Worm (Caenorhabditis elegans) whole organism, L3 larva: ENCODE measurements around the gene nbet-1.

Experiments used
- R02D3.7 ChIP-seq: fragments of 150-350 bp; optimal IDR thresholded peaks from 2 replicates; lab custom pipeline; 2014; ENCODE audit warnings: missing biosample characterization, missing genetic modification characterization
- ZK546.5 ChIP-seq: sonication (generic microtip); optimal IDR thresholded peaks from 2 replicates; lab custom pipeline; 2017; ENCODE audit warnings: missing biosample characterization, missing genetic modification characterization
- aly-2 ChIP-seq: fragments of 150-350 bp; optimal IDR thresholded peaks from 2 replicates; lab custom pipeline; 2014; ENCODE audit warnings: missing biosample characterization, missing genetic modification characterization
- ceh-28 ChIP-seq: fragments of 150-350 bp; optimal IDR thresholded peaks from 2 replicates; lab custom pipeline; 2014; ENCODE audit warnings: missing biosample characterization, missing genetic modification reagents, missing genetic modification characterization
- ceh-82 ChIP-seq: fragments of 150-350 bp; optimal IDR thresholded peaks from 2 replicates; lab custom pipeline; 2014; ENCODE audit warnings: missing biosample characterization, missing genetic modification characterization
- daf-12 ChIP-seq: fragments of 150-350 bp; optimal IDR thresholded peaks from 2 replicates; lab custom pipeline; 2014; ENCODE audit warnings: missing biosample characterization, missing genetic modification reagents, missing genetic modification characterization
- egl-27 ChIP-seq: sonication (generic microtip); optimal IDR thresholded peaks from 4 replicates; lab custom pipeline; 2017; ENCODE audit warnings: missing biosample characterization, missing genetic modification reagents, missing genetic modification characterization
- egl-5 ChIP-seq: fragments of 150-350 bp; optimal IDR thresholded peaks from 2 replicates; lab custom pipeline; 2017; ENCODE audit warnings: missing biosample characterization, missing genetic modification reagents, missing genetic modification characterization, inconsistent platforms
- elt-1 ChIP-seq: fragments of 150-350 bp; optimal IDR thresholded peaks from 2 replicates; lab custom pipeline; 2014; ENCODE audit warnings: missing biosample characterization, missing genetic modification characterization
- elt-2 ChIP-seq: sonication (generic microtip); optimal IDR thresholded peaks from 2 replicates; lab custom pipeline; 2016; ENCODE audit warnings: missing genetic modification reagents, mild to moderate bottlenecking, missing genetic modification characterization, missing compliant biosample characterization
- elt-3 ChIP-seq, 3 experiments: fragments of 150-350 bp in 1 of 3; sonication (generic microtip) in 2 of 3; optimal IDR thresholded peaks; 2 replicates in 2 of 3; 4 replicates in 1 of 3; lab custom pipeline; 2014 to 2017; ENCODE audit warnings: missing biosample characterization in 3 of 3, missing genetic modification characterization in 3 of 3
- fkh-10 ChIP-seq: sonication (generic microtip); optimal IDR thresholded peaks from 2 replicates; lab custom pipeline; 2017; ENCODE audit warnings: missing biosample characterization, missing genetic modification reagents, missing genetic modification characterization
- fos-1 ChIP-seq: fragments of 150-350 bp; optimal IDR thresholded peaks from 2 replicates; lab custom pipeline; 2014; ENCODE audit warnings: missing biosample characterization, missing genetic modification characterization
- hmg-11 ChIP-seq: sonication (generic microtip); optimal IDR thresholded peaks from 2 replicates; lab custom pipeline; 2016; ENCODE audit warnings: missing genetic modification characterization, missing compliant biosample characterization
- jun-1 ChIP-seq: fragments of 150-350 bp; optimal IDR thresholded peaks from 2 replicates; lab custom pipeline; 2014; ENCODE audit warnings: missing biosample characterization, missing genetic modification reagents, missing genetic modification characterization
- lin-15B ChIP-seq: fragments of 150-350 bp; optimal IDR thresholded peaks from 2 replicates; lab custom pipeline; 2014; ENCODE audit warnings: missing biosample characterization, missing genetic modification characterization
- lsy-12 ChIP-seq: sonication (generic microtip); optimal IDR thresholded peaks from 2 replicates; lab custom pipeline; 2016; ENCODE audit warnings: mild to moderate bottlenecking, missing genetic modification characterization, missing compliant biosample characterization
- mdl-1 ChIP-seq: fragments of 150-350 bp; optimal IDR thresholded peaks from 2 replicates; lab custom pipeline; 2014; ENCODE audit warnings: missing biosample characterization, missing genetic modification characterization
- mml-1 ChIP-seq: fragments of 150-350 bp; sonication (generic microtip); optimal IDR thresholded peaks from 3 replicates; lab custom pipeline; 2014; ENCODE audit warnings: missing biosample characterization, missing genetic modification characterization
- nfya-1 ChIP-seq: sonication (generic microtip); optimal IDR thresholded peaks from 2 replicates; lab custom pipeline; 2017; ENCODE audit warnings: missing genetic modification characterization, mild to moderate bottlenecking, missing compliant biosample characterization, antibody characterized with exemption, moderate library complexity; ENCODE audit not compliant: insufficient read depth
- nhr-11 ChIP-seq: fragments of 150-350 bp; optimal IDR thresholded peaks from 2 replicates; lab custom pipeline; 2014; ENCODE audit warnings: missing biosample characterization, missing genetic modification characterization
- nhr-12 ChIP-seq: fragments of 150-350 bp; optimal IDR thresholded peaks from 2 replicates; lab custom pipeline; 2014; ENCODE audit warnings: missing biosample characterization, missing genetic modification characterization
- nhr-23 ChIP-seq: fragments of 150-350 bp; optimal IDR thresholded peaks from 2 replicates; lab custom pipeline; 2014; ENCODE audit warnings: missing biosample characterization, missing genetic modification reagents, missing genetic modification characterization
- nhr-25 ChIP-seq: sonication (generic microtip); optimal IDR thresholded peaks from 2 replicates; lab custom pipeline; 2017; ENCODE audit warnings: missing biosample characterization, missing genetic modification characterization
- nhr-28 ChIP-seq: fragments of 150-350 bp; optimal IDR thresholded peaks from 2 replicates; lab custom pipeline; 2014; ENCODE audit warnings: missing biosample characterization, missing genetic modification characterization
- pha-4 ChIP-seq: fragments of 150-350 bp; optimal IDR thresholded peaks from 2 replicates; lab custom pipeline; 2014; ENCODE audit warnings: missing biosample characterization, missing genetic modification reagents, missing genetic modification characterization
- pqm-1 ChIP-seq: fragments of 150-350 bp; optimal IDR thresholded peaks from 2 replicates; lab custom pipeline; 2017; ENCODE audit warnings: missing biosample characterization, missing genetic modification characterization, inconsistent platforms
- skn-1 ChIP-seq: fragments of 150-350 bp; optimal IDR thresholded peaks from 2 replicates; lab custom pipeline; 2014; ENCODE audit warnings: missing biosample characterization, missing genetic modification characterization
- unc-39 ChIP-seq: sonication (generic microtip); optimal IDR thresholded peaks from 4 replicates; lab custom pipeline; 2017; ENCODE audit warnings: missing biosample characterization, missing genetic modification characterization
- unc-62 ChIP-seq: fragments of 150-350 bp; sonication (generic microtip); optimal IDR thresholded peaks from 4 replicates; lab custom pipeline; 2014; ENCODE audit warnings: missing biosample characterization, missing genetic modification reagents, missing genetic modification characterization
- ztf-4 ChIP-seq: fragments of 150-350 bp; optimal IDR thresholded peaks from 2 replicates; lab custom pipeline; 2014; ENCODE audit warnings: missing biosample characterization, missing genetic modification characterization

nbet-1 gene

DNA sequence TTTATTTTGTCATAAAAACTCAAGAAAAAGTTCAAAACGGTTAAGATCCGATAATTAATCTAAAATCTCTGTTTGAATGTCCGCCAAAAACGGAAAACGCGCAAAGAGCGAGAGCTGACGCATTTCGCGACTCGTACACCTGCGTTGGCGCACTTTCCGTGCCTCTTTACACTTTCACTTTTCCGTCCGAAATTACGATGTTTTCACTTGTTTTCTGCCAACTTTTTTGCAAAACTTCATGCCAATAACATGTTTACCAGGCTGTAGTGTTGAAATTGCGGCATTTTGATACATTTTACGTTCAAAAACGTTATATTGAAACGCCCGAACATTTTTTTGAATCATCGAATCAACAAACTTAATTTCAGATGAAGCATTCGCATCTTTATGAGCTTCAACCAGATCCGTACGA is 25.5 kb upstream of the nbet-1 start, which contains the start of gene W03F8.4 (continued):
- TF ChIP-seq jun-1 (tag; lab: Kevin White, UChicago) (peak; percentile 83), elt-1 (tag; lab: Kevin White, UChicago) (peak; percentile 69), ceh-82 (tag; lab: Kevin White, UChicago) (peak; percentile 87), hmg-11 (tag; lab: Kevin White, UChicago) (peak; percentile 88), fkh-10 (GFP tag; lab: Kevin White, UChicago) (no peak), ZK546.5 (tag; lab: Kevin White, UChicago) (no peak), fos-1 (tag; lab: Kevin White, UChicago) (no peak), egl-27 (peak; percentile 24), nhr-28 (no peak), unc-39 (tag; lab: Kevin White, UChicago) (no peak), nfya-1 (tag; lab: Kevin White, UChicago) (peak; percentile 91), ztf-4 (tag; lab: Kevin White, UChicago) (peak; percentile 74), lsy-12 (tag; lab: Kevin White, UChicago) (peak; percentile 91), mml-1 (no peak), nhr-25 (tag; lab: Kevin White, UChicago) (peak; percentile 96), pqm-1 (tag; lab: Kevin White, UChicago) (peak; percentile 42), R02D3.7 (tag; lab: Kevin White, UChicago) (peak; percentile 88), elt-2 (tag; lab: Kevin White, UChicago) (peak; percentile 62), nhr-12 (tag; lab: Kevin White, UChicago) (no peak)

DNA sequence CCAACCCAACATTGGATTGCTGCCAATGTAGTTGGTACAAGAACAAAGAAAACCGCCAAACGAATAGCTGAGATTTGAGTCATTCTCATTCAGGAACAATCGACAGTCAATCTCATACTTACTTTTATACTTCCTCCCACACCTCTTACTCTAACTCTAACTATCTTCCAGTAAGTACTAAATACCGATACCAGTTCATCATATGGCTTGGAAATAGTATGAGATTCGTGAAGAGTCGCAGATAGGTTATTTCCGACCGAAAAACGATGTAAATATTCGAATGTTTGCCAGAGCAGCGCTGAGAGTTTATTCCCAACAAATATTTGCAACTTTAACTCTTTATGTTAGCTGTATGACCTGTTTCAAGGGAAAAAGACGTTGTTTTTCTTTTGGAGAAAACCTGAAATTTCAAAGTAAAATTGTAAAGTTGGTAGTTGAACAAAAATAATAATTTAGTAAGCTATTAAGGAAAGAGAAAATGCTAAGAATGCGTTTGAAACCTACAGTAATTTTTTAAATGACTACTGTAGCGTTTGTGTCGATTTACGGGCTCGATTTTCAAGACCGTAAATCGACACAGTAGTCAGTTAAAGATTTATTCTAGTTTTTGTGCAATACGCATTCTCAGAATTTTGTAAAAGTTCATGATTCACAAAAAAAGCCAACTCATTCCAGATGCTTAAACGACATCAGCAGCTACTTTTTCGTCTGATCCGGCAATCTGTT is 22.7 kb upstream of the nbet-1 start, which contains the start of the genes W03F8.6 and mtrf-1L:
TSS of gene W03F8.6 (minus strand) at position 101 of the 726 bp plus-strand sequence.
TSS of gene mtrf-1L (plus strand) at position 676 of the 726 bp plus-strand sequence.
- TF ChIP-seq jun-1 (tag; lab: Kevin White, UChicago) (no peak), pha-4 (tag; lab: Kevin White, UChicago) (peak; percentile 70)

- TF ChIP-seq lin-15B (tag; lab: Kevin White, UChicago) (peak; percentile 26), elt-1 (tag; lab: Kevin White, UChicago) (no peak)
Measured at ce11 chrIV:5188051-5188450, 21.2 kb upstream of the nbet-1 start.

DNA sequence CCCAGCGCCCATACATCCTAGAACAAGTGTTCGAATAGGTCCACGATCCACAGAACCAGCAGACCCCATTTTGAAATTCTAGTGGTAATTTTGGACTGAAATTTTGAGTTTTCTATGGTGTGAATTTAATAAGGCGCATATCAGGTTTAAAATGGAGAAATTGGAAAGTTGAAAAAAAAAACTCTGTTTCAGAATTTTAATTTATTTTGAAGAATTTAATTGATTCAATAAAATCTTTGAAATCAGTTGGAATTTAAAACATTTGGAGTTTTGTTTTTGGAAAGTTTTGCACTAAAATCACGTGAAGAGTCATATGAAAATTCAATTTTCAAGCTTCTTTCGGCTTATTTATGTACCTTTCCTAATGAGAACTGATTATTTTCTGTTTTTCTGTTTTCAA is 13.8 kb upstream of the nbet-1 start, which contains the start of gene gpa-18:
TSS of gene gpa-18 (minus strand) at position 101 of the 400 bp plus-strand sequence.
- no peak for TF ChIP-seq R02D3.7 (tag; lab: Kevin White, UChicago)
- TF ChIP-seq nfya-1 (tag; lab: Kevin White, UChicago) = no peak
- TF ChIP-seq aly-2 (tag; lab: Kevin White, UChicago) = no peak
- TF ChIP-seq ceh-28 = no peak
- no peak for TF ChIP-seq nhr-12 (tag; lab: Kevin White, UChicago)
- TF ChIP-seq skn-1 (tag; lab: Kevin White, UChicago) = no peak
- TF ChIP-seq nhr-11 (tag; lab: Kevin White, UChicago) = no peak
- TF ChIP-seq ztf-4 (tag; lab: Kevin White, UChicago) = no peak

DNA sequence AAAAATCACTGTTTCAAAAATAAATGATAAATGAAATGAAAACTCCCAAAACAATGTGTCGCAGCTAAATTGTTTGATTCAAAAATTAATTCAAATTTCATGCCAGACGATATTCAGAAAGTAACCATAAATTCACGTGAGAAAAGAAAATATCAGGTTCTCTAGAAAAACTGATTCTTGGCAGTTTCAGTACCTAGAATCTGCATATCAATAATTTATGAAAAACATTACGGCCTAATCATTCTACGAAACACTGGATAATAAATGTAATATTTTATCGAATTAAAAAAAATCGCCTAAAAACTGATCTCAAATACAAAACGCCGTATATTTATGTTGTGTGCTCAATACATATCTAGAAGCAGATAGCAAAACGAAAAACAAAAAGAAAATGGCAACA is 8.5 kb upstream of the nbet-1 start:
- TF ChIP-seq lin-15B (tag; lab: Kevin White, UChicago) = no peak
- TF ChIP-seq nhr-11 (tag; lab: Kevin White, UChicago) = no peak
- TF ChIP-seq nhr-25 (tag; lab: Kevin White, UChicago) = no peak
- no peak for TF ChIP-seq fkh-10 (GFP tag; lab: Kevin White, UChicago)

DNA sequence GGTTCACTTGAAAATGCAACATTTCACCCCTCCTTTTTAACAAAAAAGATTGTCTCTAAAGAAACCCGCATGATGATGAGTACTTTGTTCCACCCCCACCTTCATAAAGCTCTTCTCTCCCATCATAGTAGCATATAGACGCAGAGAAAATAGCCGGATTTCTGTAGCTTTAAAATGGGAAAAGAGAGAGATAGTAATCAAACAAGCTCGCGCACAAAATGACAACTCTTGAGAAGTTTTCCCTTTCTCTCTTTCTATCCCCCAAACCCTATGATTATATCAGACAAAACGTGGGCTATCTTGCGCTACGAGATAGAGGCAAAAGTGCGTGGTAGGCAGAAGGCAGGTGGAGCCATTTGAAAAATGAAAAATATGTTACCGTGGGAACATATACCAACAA is 6.7 kb upstream of the nbet-1 start:
- TF ChIP-seq nhr-12 (tag; lab: Kevin White, UChicago) (no peak), pha-4 (tag; lab: Kevin White, UChicago) (peak; percentile 60)

DNA sequence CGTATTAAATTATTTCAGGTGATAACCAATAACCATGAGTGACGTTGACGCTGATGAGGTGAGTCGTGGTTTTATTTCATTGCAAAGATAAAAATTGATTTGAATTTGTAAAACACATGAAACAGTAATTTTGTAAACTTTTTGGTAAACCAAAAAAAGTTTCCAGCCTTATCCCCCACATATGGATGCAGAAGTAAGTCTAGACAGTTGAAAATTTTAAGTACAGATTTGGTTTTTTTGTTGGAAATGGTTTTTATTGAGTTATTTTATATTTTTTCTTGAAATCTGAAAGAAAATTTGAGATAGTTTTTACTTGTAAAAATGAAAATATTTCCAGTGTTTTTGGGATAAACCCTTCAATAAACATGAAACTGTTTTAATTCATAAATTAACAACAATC is 4.7 kb upstream of the nbet-1 start, which contains the start of gene tni-4:
TSS of gene tni-4 (plus strand) at position 19 of the 400 bp plus-strand sequence.
- TF ChIP-seq hmg-11 (tag; lab: Kevin White, UChicago) = no peak
- TF ChIP-seq mdl-1 (tag; lab: Kevin White, UChicago) = no peak
- TF ChIP-seq pqm-1 (tag; lab: Kevin White, UChicago) = no peak
- no peak for TF ChIP-seq nhr-25 (tag; lab: Kevin White, UChicago)
- no peak for TF ChIP-seq nhr-23 (tag; lab: Kevin White, UChicago)
- TF ChIP-seq ZK546.5 (tag; lab: Kevin White, UChicago) = no peak
- no peak for TF ChIP-seq lsy-12 (tag; lab: Kevin White, UChicago)
- no peak for TF ChIP-seq pha-4 (tag; lab: Kevin White, UChicago)
- no peak for TF ChIP-seq aly-2 (tag; lab: Kevin White, UChicago)
- TF ChIP-seq ceh-82 (tag; lab: Kevin White, UChicago) = no peak
- no peak for TF ChIP-seq elt-3 (tag; optimal IDR thresholded peaks at IDR 0.05; lab: Kevin White, UChicago)
- no peak for TF ChIP-seq daf-12 (tag; lab: Kevin White, UChicago)
- TF ChIP-seq egl-5 (tag; lab: Kevin White, UChicago) = no peak
- no peak for TF ChIP-seq mml-1
- TF ChIP-seq unc-62 = no peak
- no peak for TF ChIP-seq elt-2 (tag; lab: Kevin White, UChicago)
